Fruit fly (Drosophila melanogaster) whole organism, prepupa: ENCODE results near the gene CG43362.

Experiments
- CG15336 ChIP-seq: fragments of 200-800 bp; sonication (Bioruptor generic); IDR thresholded peaks from 2 replicates; pipeline ENCODE4 v1.3.6; 2022; ENCODE audit warnings: missing biosample characterization, missing genetic modification characterization
- CG16779 ChIP-seq: fragments of 200-800 bp; sonication (Bioruptor generic); optimal IDR thresholded peaks from 3 replicates; lab custom pipeline; 2017; ENCODE audit warnings: missing biosample characterization, mild to moderate bottlenecking, missing genetic modification characterization
- CG3032 ChIP-seq: fragments of 200-800 bp; optimal IDR thresholded peaks from 2 replicates; lab custom pipeline; 2019; ENCODE audit warnings: missing biosample characterization, mild to moderate bottlenecking, missing genetic modification characterization, moderate library complexity
- CG34406 ChIP-seq: fragments of 200-800 bp; sonication (Bioruptor generic); optimal IDR thresholded peaks from 3 replicates; lab custom pipeline; 2016; ENCODE audit warnings: missing biosample characterization, missing genetic modification characterization
- CG7368 ChIP-seq: fragments of 200-800 bp; sonication (Bioruptor generic); optimal IDR thresholded peaks from 3 replicates; lab custom pipeline; 2016; ENCODE audit warnings: missing biosample characterization, missing genetic modification characterization
- CG8119 ChIP-seq: fragments of 200-800 bp; sonication (Bioruptor generic); IDR thresholded peaks from 3 replicates; pipeline ENCODE4 v1.3.6; 2022; ENCODE audit warnings: missing biosample characterization, missing genetic modification characterization
- CG8319 ChIP-seq: fragments of 200-800 bp; sonication (Bioruptor generic); optimal IDR thresholded peaks from 3 replicates; lab custom pipeline; 2016; ENCODE audit warnings: missing biosample characterization, missing genetic modification characterization
- Eip75B ChIP-seq: fragments of 200-800 bp; sonication (Bioruptor generic); optimal IDR thresholded peaks from 3 replicates; lab custom pipeline; 2016; ENCODE audit warnings: missing biosample characterization, missing genetic modification characterization
- Ets96B ChIP-seq: fragments of 200-800 bp; optimal IDR thresholded peaks from 2 replicates; lab custom pipeline; 2019; ENCODE audit warnings: missing biosample characterization, mild to moderate bottlenecking, missing genetic modification characterization, moderate library complexity
- Gug ChIP-seq: fragments of 200-800 bp; sonication (Bioruptor generic); IDR thresholded peaks from 2 replicates; pipeline ENCODE4 v1.3.6; 2022; ENCODE audit warnings: missing biosample characterization, missing genetic modification characterization
- Smox ChIP-seq: fragments of 200-800 bp; sonication (Bioruptor generic); optimal IDR thresholded peaks from 3 replicates; lab custom pipeline; 2016; ENCODE audit warnings: missing biosample characterization, missing genetic modification characterization
- Sox102F ChIP-seq: fragments of 200-800 bp; sonication (Bioruptor generic); optimal IDR thresholded peaks from 2 replicates; lab custom pipeline; 2016; ENCODE audit warnings: missing biosample characterization, mild to moderate bottlenecking, missing genetic modification characterization
- eg ChIP-seq: fragments of 200-800 bp; sonication (Bioruptor generic); IDR thresholded peaks from 3 replicates; pipeline ENCODE4 v1.3.6; 2022; ENCODE audit warnings: missing biosample characterization, missing genetic modification characterization
- fkh ChIP-seq: fragments of 200-800 bp; sonication (Bioruptor generic); optimal IDR thresholded peaks from 3 replicates; lab custom pipeline; 2017; ENCODE audit warnings: missing biosample characterization, mild to moderate bottlenecking, missing genetic modification characterization, moderate library complexity
- ss ChIP-seq, 2 experiments: fragments of 200-800 bp; sonication (Bioruptor generic); optimal IDR thresholded peaks; 2 replicates in 1 of 2; 3 replicates in 1 of 2; lab custom pipeline; 2017 to 2018; ENCODE audit warnings: mild to moderate bottlenecking in 2 of 2, missing biosample characterization in 2 of 2, missing genetic modification characterization in 2 of 2, moderate library complexity in 1 of 2
- topi ChIP-seq: fragments of 200-800 bp; sonication (Bioruptor generic); optimal IDR thresholded peaks from 3 replicates; lab custom pipeline; 2016; ENCODE audit warnings: missing biosample characterization, missing genetic modification characterization

The CG43362 gene

dm6 chr2L:18267815-18268214 lies 23.4 kb downstream of the CG43362 start:
- no peak for TF ChIP-seq Gug (GFP tag; lab: Robert Waterston, UW)
- TF ChIP-seq CG3032 (tag; lab: Kevin White, UChicago), result no peak
- no peak for TF ChIP-seq CG15336
- no peak for TF ChIP-seq Smox (GFP tag; lab: Kevin White, UChicago)
- TF ChIP-seq, all 60 proteins: peak for 0

dm6 chr2L:18257878-18258277 lies 33.4 kb downstream of the CG43362 start, which contains the start of gene CG31788:
TSS of gene CG31788 (minus strand) at chr2L:18257978.
- TF ChIP-seq Ets96B (tag; lab: Kevin White, UChicago) (no peak), Sox102F (GFP tag; lab: Kevin White, UChicago) (no peak), topi (GFP tag; lab: Kevin White, UChicago) (no peak), CG3032 (tag; lab: Kevin White, UChicago) (no peak), Eip75B (GFP tag; lab: Kevin White, UChicago) (no peak), fkh (GFP tag; lab: Kevin White, UChicago) (no peak), CG8319 (GFP tag; lab: Kevin White, UChicago) (no peak), ss (GFP tag; optimal IDR thresholded peaks at IDR 0.05; lab: Kevin White, UChicago) (no peak), Smox (GFP tag; lab: Kevin White, UChicago) (no peak), eg (no peak), CG34406 (GFP tag; lab: Kevin White, UChicago) (no peak), CG7368 (GFP tag; lab: Kevin White, UChicago) (no peak), CG8119 (GFP tag; lab: Robert Waterston, UW) (no peak), CG16779 (tag; lab: Kevin White, UChicago) (no peak)
